Fruit fly (Drosophila melanogaster) Kc167 (cell line): ENCODE data around the gene CG14893.

Source experiments
- Myc ChIP-seq: fragments of >200 bp; optimal IDR thresholded peaks from 2 replicates; lab custom pipeline; 2017; ENCODE audit warnings: missing external identifiers
- h ChIP-seq: fragments of >200 bp; optimal IDR thresholded peaks from 3 replicates; lab custom pipeline; 2018; ENCODE audit warnings: missing external identifiers

DNA sequence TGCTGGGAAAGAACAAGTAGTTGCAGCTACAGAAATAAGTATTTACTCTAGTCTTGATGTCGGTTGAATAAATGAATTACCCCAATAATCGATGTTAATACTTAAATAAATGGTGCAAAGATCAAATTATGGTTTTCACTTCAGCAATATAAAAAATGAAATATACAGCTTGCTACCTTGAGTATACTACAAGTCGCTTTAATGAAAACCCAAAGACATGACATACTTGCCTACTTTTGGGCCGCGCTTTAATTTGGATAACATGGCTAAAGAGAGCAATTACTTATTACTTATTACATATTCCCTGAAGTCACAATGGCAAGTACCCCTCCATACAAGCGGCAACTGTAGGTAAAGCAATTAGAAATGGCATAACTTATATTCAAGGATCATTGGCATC, 9.3 kb upstream of the CG14893 start:
- TF ChIP-seq Myc (lab: Kevin White, UChicago), result no peak
- no peak for TF ChIP-seq h (lab: Kevin White, UChicago)
